Worm (Caenorhabditis elegans) whole organism, young adult: Measurements from ENCODE around the gene Y73F4A.3.

Experiments
- B0261.1 ChIP-seq: sonication (generic microtip); optimal IDR thresholded peaks from 2 replicates; lab custom pipeline; 2016; ENCODE audit warnings: mild to moderate bottlenecking, missing genetic modification characterization, moderate library complexity, missing compliant biosample characterization
- C06A6.2 ChIP-seq: fragments of 200-800 bp; sonication (Bioruptor generic); conservative IDR thresholded peaks from 2 replicates; pipeline ENCODE4 v1.3.6; 2022; ENCODE audit warnings: missing genetic modification characterization, missing compliant biosample characterization
- ama-1 ChIP-seq, 3 experiments: fragments of 150-350 bp in 1 of 3; sonication (generic microtip) in 2 of 3; optimal IDR thresholded peaks; 2 replicates each; lab custom pipeline; 2014 to 2018; ENCODE audit warnings: missing biosample characterization in 2 of 3, missing genetic modification characterization in 2 of 3, missing genetic modification reagents in 2 of 3
- ceh-58 ChIP-seq: fragments of 200-800 bp; sonication (Bioruptor generic); IDR thresholded peaks from 2 replicates; pipeline ENCODE4 v1.3.6; 2022; ENCODE audit warnings: missing genetic modification characterization, missing compliant biosample characterization
- hlh-26 ChIP-seq: fragments of 200-800 bp; sonication (Bioruptor generic); conservative IDR thresholded peaks from 2 replicates; pipeline ENCODE4 v1.3.6; 2022; ENCODE audit warnings: missing genetic modification reagents, missing genetic modification characterization, missing compliant biosample characterization
- lin-54 ChIP-seq: fragments of 200-800 bp; sonication (Bioruptor generic); optimal IDR thresholded peaks from 2 replicates; lab custom pipeline; 2018; ENCODE audit warnings: mild to moderate bottlenecking, missing genetic modification characterization, missing compliant biosample characterization
- zfh-2 ChIP-seq: fragments of 200-800 bp; sonication (Bioruptor generic); conservative IDR thresholded peaks from 2 replicates; pipeline ENCODE4 v1.3.6; 2022; ENCODE audit warnings: missing genetic modification reagents, missing genetic modification characterization, missing compliant biosample characterization

DNA sequence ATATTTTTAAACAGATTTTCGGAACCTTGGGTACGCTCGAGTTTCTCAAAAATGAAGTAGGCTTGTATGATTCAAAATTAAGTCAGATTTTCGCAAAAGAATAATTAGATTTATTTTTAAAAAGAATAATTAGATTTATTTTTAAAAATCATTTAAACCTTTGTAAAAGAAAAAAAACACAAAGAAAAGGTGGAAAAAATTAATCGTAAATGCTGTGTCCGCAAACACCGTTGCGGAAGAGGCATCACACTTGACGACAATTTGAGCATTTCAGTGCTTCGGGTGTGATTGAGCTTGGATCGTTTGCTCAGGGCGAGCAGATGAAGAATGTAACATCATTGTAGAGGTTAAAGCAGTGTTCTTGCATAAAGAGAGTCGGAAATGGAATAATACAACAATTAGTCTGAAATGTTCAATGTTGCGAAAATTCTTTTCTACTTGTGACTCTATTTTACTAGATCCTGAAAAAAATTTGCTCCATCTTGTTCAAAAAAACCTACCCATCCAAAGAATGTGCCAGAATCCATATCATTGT, 19.0 kb downstream of the Y73F4A.3 start:
- TF ChIP-seq lin-54 (GFP tag; lab: Kevin White, UChicago): no peak
- no peak for TF ChIP-seq hlh-26 (GFP tag; lab: Robert Waterston, UW)
- no peak for TF ChIP-seq C06A6.2 (GFP tag; lab: Robert Waterston, UW)
- TF ChIP-seq ceh-58 (GFP tag; lab: Robert Waterston, UW): no peak
- TF ChIP-seq B0261.1 (tag; lab: Kevin White, UChicago): no peak
- TF ChIP-seq zfh-2 (GFP tag; lab: Robert Waterston, UW): no peak
- TF ChIP-seq ama-1 (optimal IDR thresholded peaks at IDR 0.05; lab: Kevin White, UChicago): no peak
- TF ChIP-seq ama-1 (GFP tag; optimal IDR thresholded peaks at IDR 0.05; lab: Kevin White, UChicago): no peak
